Worm (Caenorhabditis elegans) whole organism, L4 larva: ENCODE results near the gene lelo-1.

ENCODE experiments used
- F10B5.3 ChIP-seq: sonication (generic microtip); optimal IDR thresholded peaks from 2 replicates; lab custom pipeline; 2016; ENCODE audit warnings: mild to moderate bottlenecking, missing genetic modification characterization, missing compliant biosample characterization
- F44E2.7 ChIP-seq: fragments of 200-800 bp; sonication (Bioruptor generic); IDR thresholded peaks from 2 replicates; pipeline ENCODE4 v2.1.2; 2022; ENCODE audit warnings: missing genetic modification characterization, missing compliant biosample characterization
- F49E8.2 ChIP-seq: sonication (generic microtip); optimal IDR thresholded peaks from 2 replicates; lab custom pipeline; 2016; ENCODE audit warnings: missing compliant biosample characterization, mild to moderate bottlenecking, missing genetic modification characterization, borderline replicate concordance
- T26A8.4 ChIP-seq: fragments of 200-800 bp; sonication (Bioruptor generic); IDR thresholded peaks from 2 replicates; pipeline ENCODE4 v1.3.6; 2022; ENCODE audit warnings: missing genetic modification characterization, missing compliant biosample characterization
- Y105C5A.15 ChIP-seq: fragments of 200-800 bp; sonication (Bioruptor generic); IDR thresholded peaks from 2 replicates; pipeline ENCODE4 v1.3.6; 2022; ENCODE audit warnings: missing genetic modification characterization, missing compliant biosample characterization
- Y48G9A.11 ChIP-seq: fragments of 200-800 bp; sonication (Bioruptor generic); IDR thresholded peaks from 2 replicates; pipeline ENCODE4 v1.3.6; 2022; ENCODE audit warnings: missing genetic modification reagents, missing genetic modification characterization, missing compliant biosample characterization
- Y5F2A.4 ChIP-seq: fragments of 200-800 bp; sonication (Bioruptor generic); optimal IDR thresholded peaks from 2 replicates; lab custom pipeline; 2018; ENCODE audit warnings: mild to moderate bottlenecking, missing genetic modification characterization, missing compliant biosample characterization
- ZK546.5 ChIP-seq, 2 experiments: sonication (generic microtip); optimal IDR thresholded peaks; 2 replicates each; lab custom pipeline; 2017; ENCODE audit warnings: missing biosample characterization in 2 of 2, missing genetic modification characterization in 2 of 2
- aha-1 ChIP-seq: fragments of 150-350 bp; peaks from one replicate; lab custom pipeline; 2014; ENCODE audit warnings: missing biosample characterization, missing genetic modification characterization
- ama-1 ChIP-seq: fragments of 150-350 bp; optimal IDR thresholded peaks from 2 replicates; lab custom pipeline; 2014; ENCODE audit warnings: inconsistent platforms, mixed read lengths
- arid-1 ChIP-seq: fragments of 200-800 bp; sonication (Bioruptor generic); conservative IDR thresholded peaks from 2 replicates; pipeline ENCODE4 v1.3.6; 2022; ENCODE audit warnings: missing genetic modification reagents, missing genetic modification characterization, missing compliant biosample characterization
- ceh-32 ChIP-seq: sonication (generic microtip); optimal IDR thresholded peaks from 2 replicates; lab custom pipeline; 2016; ENCODE audit warnings: mild to moderate bottlenecking, missing genetic modification characterization, missing compliant biosample characterization; ENCODE audit not compliant: poor library complexity
- daf-12 ChIP-seq: fragments of 150-350 bp; optimal IDR thresholded peaks from 2 replicates; lab custom pipeline; 2014; ENCODE audit warnings: missing biosample characterization, missing genetic modification reagents, missing genetic modification characterization
- daf-8 ChIP-seq: fragments of 200-800 bp; sonication (Bioruptor generic); IDR thresholded peaks from 2 replicates; pipeline ENCODE4 v1.3.6; 2022; ENCODE audit warnings: missing genetic modification characterization, missing compliant biosample characterization
- duxl-1 ChIP-seq: sonication (generic microtip); optimal IDR thresholded peaks from 2 replicates; lab custom pipeline; 2016; ENCODE audit warnings: mild to moderate bottlenecking, missing genetic modification characterization, moderate library complexity, missing compliant biosample characterization; ENCODE audit not compliant: poor library complexity
- dve-1 ChIP-seq: sonication (generic microtip); optimal IDR thresholded peaks from 2 replicates; lab custom pipeline; 2017; ENCODE audit warnings: antibody characterized with exemption, mild to moderate bottlenecking, missing genetic modification characterization, missing compliant biosample characterization; ENCODE audit not compliant: insufficient read depth
- fkh-10 ChIP-seq: fragments of 150-350 bp; optimal IDR thresholded peaks from 2 replicates; lab custom pipeline; 2014; ENCODE audit warnings: missing biosample characterization, missing genetic modification reagents, missing genetic modification characterization
- fos-1 ChIP-seq: fragments of 150-350 bp; optimal IDR thresholded peaks from 2 replicates; lab custom pipeline; 2014; ENCODE audit warnings: missing biosample characterization, missing genetic modification characterization
- gei-8 ChIP-seq: fragments of 200-800 bp; sonication (Bioruptor generic); optimal IDR thresholded peaks from 2 replicates; lab custom pipeline; 2018; ENCODE audit warnings: mild to moderate bottlenecking, missing genetic modification characterization, missing compliant biosample characterization
- hif-1 ChIP-seq, 2 experiments: sonication (generic microtip); optimal IDR thresholded peaks; 2 replicates each; lab custom pipeline; 2016 to 2017; ENCODE audit warnings: missing compliant biosample characterization in 2 of 2, missing genetic modification characterization in 2 of 2, missing genetic modification reagents in 2 of 2, missing genotype in 2 of 2, mild to moderate bottlenecking in 1 of 2
- hlh-11 ChIP-seq: fragments of 200-800 bp; sonication (Bioruptor generic); optimal IDR thresholded peaks from 2 replicates; lab custom pipeline; 2018; ENCODE audit warnings: mild to moderate bottlenecking, missing genetic modification characterization, missing compliant biosample characterization
- hmg-1.1 ChIP-seq: fragments of 200-800 bp; sonication (Bioruptor generic); IDR thresholded peaks from 2 replicates; pipeline ENCODE4 v1.3.6; 2022; ENCODE audit warnings: missing genetic modification reagents, missing genetic modification characterization, missing compliant biosample characterization
- jun-1 ChIP-seq: fragments of 150-350 bp; optimal IDR thresholded peaks from 2 replicates; lab custom pipeline; 2014; ENCODE audit warnings: missing biosample characterization, missing genetic modification reagents, missing genetic modification characterization
- lin-29 ChIP-seq: fragments of 200-800 bp; sonication (Bioruptor generic); IDR thresholded peaks from 2 replicates; pipeline ENCODE4 v1.3.6; 2022; ENCODE audit warnings: missing genetic modification reagents, missing genetic modification characterization, missing compliant biosample characterization
- lin-38 ChIP-seq: fragments of 200-800 bp; sonication (Bioruptor generic); IDR thresholded peaks from 2 replicates; pipeline ENCODE4 v1.3.6; 2022; ENCODE audit warnings: missing genetic modification reagents, missing genetic modification characterization, missing compliant biosample characterization
- mdl-1 ChIP-seq, 2 experiments: fragments of 150-350 bp in 1 of 2; sonication (generic microtip) in 1 of 2; optimal IDR thresholded peaks; 2 replicates each; lab custom pipeline; 2014 to 2017; ENCODE audit warnings: missing biosample characterization in 2 of 2, missing genetic modification characterization in 2 of 2
- mdt-29 ChIP-seq: fragments of 200-800 bp; sonication (Bioruptor generic); IDR thresholded peaks from 2 replicates; pipeline ENCODE4 v1.3.6; 2022; ENCODE audit warnings: missing genetic modification reagents, missing genetic modification characterization, missing compliant biosample characterization
- mep-1 ChIP-seq: fragments of 150-350 bp; sonication (generic microtip); optimal IDR thresholded peaks from 3 replicates; lab custom pipeline; 2014; ENCODE audit warnings: missing biosample characterization, missing genetic modification characterization
- mxl-3 ChIP-seq: fragments of 200-800 bp; sonication (Bioruptor generic); optimal IDR thresholded peaks from 2 replicates; lab custom pipeline; 2018; ENCODE audit warnings: mild to moderate bottlenecking, missing genetic modification characterization, missing compliant biosample characterization
- nhr-10 ChIP-seq: fragments of 150-350 bp; optimal IDR thresholded peaks from 2 replicates; lab custom pipeline; 2014; ENCODE audit warnings: missing biosample characterization, missing genetic modification characterization
- nhr-102 ChIP-seq: sonication (generic microtip); optimal IDR thresholded peaks from 2 replicates; lab custom pipeline; 2016; ENCODE audit warnings: mild to moderate bottlenecking, missing genetic modification characterization, moderate library complexity, missing compliant biosample characterization
- nhr-41 ChIP-seq: fragments of 200-800 bp; sonication (Bioruptor generic); IDR thresholded peaks from 2 replicates; pipeline ENCODE4 v1.3.6; 2022; ENCODE audit warnings: missing genetic modification reagents, missing genetic modification characterization, missing compliant biosample characterization
- nhr-42 ChIP-seq: fragments of 200-800 bp; sonication (Bioruptor generic); IDR thresholded peaks from 2 replicates; pipeline ENCODE4 v1.3.6; 2022; ENCODE audit warnings: missing genetic modification characterization, missing compliant biosample characterization
- nhr-76 ChIP-seq: fragments of 150-350 bp; optimal IDR thresholded peaks from 2 replicates; lab custom pipeline; 2014; ENCODE audit warnings: missing biosample characterization, missing genetic modification characterization
- nhr-77 ChIP-seq: fragments of 150-350 bp; optimal IDR thresholded peaks from 2 replicates; lab custom pipeline; 2014; ENCODE audit warnings: missing biosample characterization, missing genetic modification characterization
- pha-4 ChIP-seq, 2 experiments: fragments of 150-350 bp in 1 of 2; fragments of 200-800 bp in 1 of 2; sonication (Bioruptor generic) in 1 of 2; IDR thresholded peaks in 1 of 2; optimal IDR thresholded peaks in 1 of 2; 2 replicates each; pipeline versions ENCODE4 v1.3.6 to Lab custom; 2014 to 2022; ENCODE audit warnings: missing genetic modification characterization in 2 of 2, missing genetic modification reagents in 2 of 2, missing biosample characterization in 1 of 2, missing compliant biosample characterization in 1 of 2
- php-3 ChIP-seq: fragments of 200-800 bp; sonication (Bioruptor generic); IDR thresholded peaks from 2 replicates; pipeline ENCODE4 v1.3.6; 2022; ENCODE audit warnings: missing genetic modification reagents, missing genetic modification characterization, missing compliant biosample characterization
- rbr-2 ChIP-seq: sonication (generic microtip); optimal IDR thresholded peaks from 2 replicates; lab custom pipeline; 2016; ENCODE audit warnings: missing genotype, missing genetic modification characterization, missing compliant biosample characterization
- sdz-12 ChIP-seq: fragments of 200-800 bp; sonication (Bioruptor generic); optimal IDR thresholded peaks from 2 replicates; lab custom pipeline; 2018; ENCODE audit warnings: mild to moderate bottlenecking, missing genetic modification characterization, missing compliant biosample characterization
- skn-1 ChIP-seq: fragments of 150-350 bp; optimal IDR thresholded peaks from 2 replicates; lab custom pipeline; 2014; ENCODE audit warnings: missing biosample characterization, missing genetic modification characterization
- snpc-1.2 ChIP-seq: fragments of 200-800 bp; sonication (Bioruptor generic); IDR thresholded peaks from 2 replicates; pipeline ENCODE4 v1.3.6; 2022; ENCODE audit warnings: missing genetic modification reagents, missing genetic modification characterization, missing compliant biosample characterization
- spr-1 ChIP-seq: sonication (generic microtip); optimal IDR thresholded peaks from 2 replicates; lab custom pipeline; 2016; ENCODE audit warnings: mild to moderate bottlenecking, missing genetic modification characterization, missing compliant biosample characterization
- tra-1 ChIP-seq: fragments of 200-800 bp; sonication (Bioruptor generic); IDR thresholded peaks from 2 replicates; pipeline ENCODE4 v1.3.6; 2022; ENCODE audit warnings: missing genetic modification reagents, missing genetic modification characterization, missing compliant biosample characterization
- unc-130 ChIP-seq: sonication (generic microtip); optimal IDR thresholded peaks from 2 replicates; lab custom pipeline; 2016; ENCODE audit warnings: missing genetic modification reagents, missing genetic modification characterization, missing compliant biosample characterization
- unc-62 ChIP-seq, 3 experiments: fragments of 150-350 bp in 1 of 3; sonication (generic microtip); optimal IDR thresholded peaks in 2 of 3; peaks in 1 of 3; 1 replicate in 1 of 3; 2 replicates in 2 of 3; lab custom pipeline; 2014 to 2017; ENCODE audit warnings: missing biosample characterization in 3 of 3, missing genetic modification characterization in 3 of 3, missing genetic modification reagents in 3 of 3, missing genotype in 1 of 3
- zfp-2 ChIP-seq: sonication (generic microtip); optimal IDR thresholded peaks from 2 replicates; lab custom pipeline; 2016; ENCODE audit warnings: mild to moderate bottlenecking, missing genetic modification characterization, missing compliant biosample characterization
- zfp-3 ChIP-seq: fragments of 200-800 bp; sonication (Bioruptor generic); conservative IDR thresholded peaks from 2 replicates; pipeline ENCODE4 v1.3.6; 2022; ENCODE audit warnings: missing genetic modification reagents, missing genetic modification characterization, missing compliant biosample characterization

Gene lelo-1

ce11 chrII:6250782-6251461 is 4.8 kb downstream of the lelo-1 start, which contains the start of gene phb-2 (continued):
- TF ChIP-seq T26A8.4, result peak; percentile 70
- no peak for TF ChIP-seq ZK546.5 (tag; optimal IDR thresholded peaks at IDR 0.05; lab: Kevin White, UChicago)
- peak in 1 of 2 experiments; percentile 0 for TF ChIP-seq mdl-1 (tag; optimal IDR thresholded peaks at IDR 0.05; lab: Kevin White, UChicago)
- TF ChIP-seq Y105C5A.15, result no peak
- no peak for TF ChIP-seq nhr-10 (tag; lab: Kevin White, UChicago)
- TF ChIP-seq Y48G9A.11 (GFP tag; lab: Robert Waterston, UW), result no peak
- TF ChIP-seq hlh-11, result peak; percentile 53
- TF ChIP-seq zfp-2 (tag; lab: Kevin White, UChicago), result no peak
- no peak for TF ChIP-seq fos-1
- no peak for TF ChIP-seq spr-1 (tag; lab: Kevin White, UChicago)
- no peak for TF ChIP-seq daf-8
- no peak for TF ChIP-seq mxl-3 (GFP tag; lab: Kevin White, UChicago)
- no peak for TF ChIP-seq ceh-32
- no peak for TF ChIP-seq tra-1 (GFP tag; lab: Robert Waterston, UW)
- peak; percentile 40 for TF ChIP-seq duxl-1 (tag; lab: Kevin White, UChicago)
- no peak for TF ChIP-seq Y5F2A.4 (GFP tag; lab: Kevin White, UChicago)
- TF ChIP-seq fkh-10 (GFP tag; lab: Kevin White, UChicago), result no peak
- 0 out of 2 replicates have a peak, but pooled peaks have one; percentile 34 for TF ChIP-seq php-3 (GFP tag; lab: Robert Waterston, UW)
- TF ChIP-seq skn-1 (tag; lab: Kevin White, UChicago), result no peak
- TF ChIP-seq nhr-76 (tag; lab: Kevin White, UChicago), result no peak
- peak; percentile 77 for TF ChIP-seq hmg-1.1 (GFP tag; lab: Robert Waterston, UW)
- TF ChIP-seq nhr-42 (GFP tag; lab: Robert Waterston, UW), result no peak
- peak; percentile 50 for TF ChIP-seq dve-1 (tag; lab: Kevin White, UChicago)
- TF ChIP-seq nhr-77 (tag; lab: Kevin White, UChicago), result peak; percentile 52
- TF ChIP-seq lin-29 (GFP tag; lab: Robert Waterston, UW), result no peak
- no peak for TF ChIP-seq snpc-1.2 (GFP tag; lab: Robert Waterston, UW)
- no peak for TF ChIP-seq gei-8 (GFP tag; lab: Kevin White, UChicago)
- TF ChIP-seq F44E2.7 (GFP tag; lab: Robert Waterston, UW), result no peak

- TF ChIP-seq rbr-2 (tag; lab: Kevin White, UChicago) (no peak), unc-62 (GFP tag; optimal IDR thresholded peaks at IDR 0.05 in 1 of 2; lab: Kevin White, UChicago) (peak in 1 of 2 experiments; percentile 78), unc-62 (tag; optimal IDR thresholded peaks at IDR 0.05; lab: Kevin White, UChicago) (no peak), daf-12 (tag; lab: Kevin White, UChicago) (no peak), mdt-29 (0 out of 2 replicates have a peak, but pooled peaks have one; percentile 25), nhr-77 (tag; lab: Kevin White, UChicago) (no peak), arid-1 (GFP tag; lab: Robert Waterston, UW) (no peak), snpc-1.2 (GFP tag; lab: Robert Waterston, UW) (0 out of 2 replicates have a peak, but pooled peaks have one; percentile 36), mep-1 (tag; lab: Kevin White, UChicago) (peak; percentile 26), F10B5.3 (no peak), unc-130 (GFP tag; lab: Kevin White, UChicago) (peak; percentile 19), aha-1 (tag; lab: Kevin White, UChicago) (peak; percentile 35), hif-1 (tag; optimal IDR thresholded peaks at IDR 0.05; lab: Kevin White, UChicago) (no peak), sdz-12 (GFP tag; lab: Kevin White, UChicago) (no peak), nhr-41 (no peak), nhr-102 (tag; lab: Kevin White, UChicago) (peak; percentile 20), ama-1 (lab: Kevin White, UChicago) (no peak), lin-38 (GFP tag; lab: Robert Waterston, UW) (peak; percentile 50; the same call in 1 of the 2 replicates), F49E8.2 (tag; lab: Kevin White, UChicago) (peak; percentile 59), pha-4 (GFP tag; IDR thresholded peaks at IDR 0.05; lab: Robert Waterston, UW) (peak; percentile 19; the same call in 1 of the 2 replicates), pha-4 (tag; optimal IDR thresholded peaks at IDR 0.05; lab: Kevin White, UChicago) (no peak), T26A8.4 (peak; percentile 23; the same call in 1 of the 2 replicates), jun-1 (tag; lab: Kevin White, UChicago) (no peak), gei-8 (GFP tag; lab: Kevin White, UChicago) (no peak), zfp-3 (GFP tag; lab: Robert Waterston, UW) (peak; percentile 69; the same call in 1 of the 2 replicates)
Measured at ce11 chrII:6252707-6253106, 6.6 kb downstream of the lelo-1 start.
